Fruit fly (Drosophila melanogaster) ovary, adult (tissue): ENCODE data around the gene mex1.

Experiments
- CG17801 ChIP-seq: fragments of 200-800 bp; optimal IDR thresholded peaks from 2 replicates; lab custom pipeline; 2019; ENCODE audit warnings: missing biosample characterization, mild to moderate bottlenecking, missing genetic modification characterization, moderate library complexity; ENCODE audit not compliant: partially characterized antibody

mex1 gene

dm6 chr3L:15513264-15513663, 6.1 kb downstream of the mex1 start:
- no peak for TF ChIP-seq CG17801 (GFP tag; lab: Kevin White, UChicago)

- peak; percentile 56 for TF ChIP-seq CG17801 (GFP tag; lab: Kevin White, UChicago)
Observed at dm6 chr3L:15511688-15512250, 7.6 kb downstream of the mex1 start.

- TF ChIP-seq CG17801 (GFP tag; lab: Kevin White, UChicago): peak; percentile 36
Observed at dm6 chr3L:15510787-15511186, 8.6 kb downstream of the mex1 start, which contains the start of gene MsrA. MsrA (plus strand) TSS chr3L:15511052.

- no peak for TF ChIP-seq CG17801 (GFP tag; lab: Kevin White, UChicago)
Observed at dm6 chr3L:15509398-15509797, 10.0 kb downstream of the mex1 start, which contains the start of the genes gdl and gdl-ORF39. gdl (plus strand) TSS chr3L:15509445. gdl-ORF39 (plus strand) TSS chr3L:15509445.

- no peak for TF ChIP-seq CG17801 (GFP tag; lab: Kevin White, UChicago)
Observed at dm6 chr3L:15508750-15509149, 10.6 kb downstream of the mex1 start, which contains the start of gene Z600. Z600 (plus strand) TSS chr3L:15509061.

dm6 chr3L:15508233-15508632, 11.2 kb downstream of the mex1 start, which contains the start of gene CG7841:
CG7841 (minus strand) TSS chr3L:15508252.
- peak; percentile 99 for TF ChIP-seq CG17801 (GFP tag; lab: Kevin White, UChicago)

- TF ChIP-seq CG17801 (GFP tag; lab: Kevin White, UChicago): no peak
Observed at dm6 chr3L:15507148-15507896, 12.1 kb downstream of the mex1 start.

- no peak for TF ChIP-seq CG17801 (GFP tag; lab: Kevin White, UChicago)
Observed at dm6 chr3L:15506174-15506926, 13.0 kb downstream of the mex1 start.

dm6 chr3L:15504687-15505086, 14.7 kb downstream of the mex1 start, which contains the start of gene CG7857:
CG7857 (minus strand) TSS chr3L:15504894.
- no peak for TF ChIP-seq CG17801 (GFP tag; lab: Kevin White, UChicago)

dm6 chr3L:15502256-15502655, 17.1 kb downstream of the mex1 start:
- no peak for TF ChIP-seq CG17801 (GFP tag; lab: Kevin White, UChicago)

- TF ChIP-seq CG17801 (GFP tag; lab: Kevin White, UChicago): no peak
Observed at dm6 chr3L:15501646-15501972, 17.8 kb downstream of the mex1 start.

- TF ChIP-seq CG17801 (GFP tag; lab: Kevin White, UChicago): peak; percentile 1
Observed at dm6 chr3L:15500813-15501645, 18.4 kb downstream of the mex1 start, which contains the start of gene CG7272. CG7272 (plus strand) TSS chr3L:15500938.

dm6 chr3L:15498745-15499144, 20.6 kb downstream of the mex1 start, which contains the start of gene CG7275:
CG7275 (plus strand) TSS chr3L:15498959.
- TF ChIP-seq CG17801 (GFP tag; lab: Kevin White, UChicago): no peak

- TF ChIP-seq CG17801 (GFP tag; lab: Kevin White, UChicago): no peak
Observed at dm6 chr3L:15497902-15498301, 21.5 kb downstream of the mex1 start, which contains the start of gene CG7276. CG7276 (plus strand) TSS chr3L:15498202.
